Worm (Caenorhabditis elegans) whole organism, midembryonic: ENCODE results near the gene srh-241.

Experiments used
- T22C8.4 ChIP-seq: fragments of 200-800 bp; sonication (Bioruptor generic); IDR thresholded peaks from 2 replicates; pipeline ENCODE4 v1.3.6; 2022; ENCODE audit warnings: missing genetic modification characterization, missing compliant biosample characterization
- cog-1 ChIP-seq: sonication (generic microtip); optimal IDR thresholded peaks from 2 replicates; lab custom pipeline; 2016; ENCODE audit warnings: missing genetic modification characterization, missing compliant biosample characterization
- flt-1 ChIP-seq: fragments of 200-800 bp; sonication (Bioruptor generic); IDR thresholded peaks from 2 replicates; pipeline ENCODE4 v1.3.6; 2022; ENCODE audit warnings: missing genetic modification characterization, missing compliant biosample characterization
- klf-2 ChIP-seq: fragments of 200-800 bp; sonication (Bioruptor generic); conservative IDR thresholded peaks from 2 replicates; pipeline ENCODE4 v1.3.6; 2022; ENCODE audit warnings: missing genetic modification reagents, missing genetic modification characterization, missing compliant biosample characterization
- med-1 ChIP-seq: sonication (generic microtip); optimal IDR thresholded peaks from 2 replicates; lab custom pipeline; 2017; ENCODE audit warnings: missing genetic modification characterization, mild to moderate bottlenecking, missing compliant biosample characterization, antibody characterized with exemption, missing genetic modification reagents; ENCODE audit not compliant: insufficient read depth
- ref-1 ChIP-seq: fragments of 200-800 bp; sonication (Bioruptor generic); conservative IDR thresholded peaks from 2 replicates; pipeline ENCODE4 v1.3.6; 2022; ENCODE audit warnings: missing genetic modification reagents, missing genetic modification characterization, missing compliant biosample characterization
- tab-1 ChIP-seq: fragments of 200-800 bp; sonication (Bioruptor generic); IDR thresholded peaks from 2 replicates; pipeline ENCODE4 v1.3.6; 2022; ENCODE audit warnings: missing genetic modification characterization, missing compliant biosample characterization
- ztf-23 ChIP-seq: fragments of 200-800 bp; sonication (Bioruptor generic); IDR thresholded peaks from 2 replicates; pipeline ENCODE4 v1.3.6; 2022; ENCODE audit warnings: missing genetic modification reagents, missing genetic modification characterization, missing compliant biosample characterization
- ztf-29 ChIP-seq: fragments of 200-800 bp; sonication (Bioruptor generic); IDR thresholded peaks from 2 replicates; pipeline ENCODE4 v1.3.6; 2022; ENCODE audit warnings: missing genetic modification reagents, missing genetic modification characterization, missing compliant biosample characterization

srh-241 gene

DNA sequence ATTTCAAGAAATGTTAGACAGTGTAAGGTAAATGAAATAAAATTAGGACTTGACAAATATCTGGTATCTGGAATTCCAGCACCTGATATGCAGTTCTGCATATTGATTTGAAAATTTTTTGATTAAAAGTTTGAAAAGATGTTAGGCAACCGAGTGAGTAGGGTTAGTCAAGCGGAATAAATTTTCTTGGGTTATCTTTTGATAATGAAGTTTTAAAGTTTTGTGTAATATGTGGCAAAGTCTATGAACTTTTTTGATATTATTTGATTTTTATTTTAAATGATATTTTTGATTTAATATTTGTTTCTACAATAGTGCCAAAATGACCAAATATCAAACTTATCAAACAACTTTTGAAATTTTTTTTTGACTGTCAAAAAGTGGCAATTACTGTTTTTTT lies at the start of gene srh-241:
Gene srh-241 (minus strand): TSS at position 101 of the 400 bp plus-strand sequence.
- TF ChIP-seq T22C8.4 (no peak), med-1 (GFP tag; lab: Kevin White, UChicago) (no peak), ztf-29 (no peak), flt-1 (GFP tag; lab: Robert Waterston, UW) (no peak), tab-1 (GFP tag; lab: Robert Waterston, UW) (no peak), klf-2 (GFP tag; lab: Robert Waterston, UW) (no peak), ztf-23 (GFP tag; lab: Robert Waterston, UW) (no peak), cog-1 (tag; lab: Kevin White, UChicago) (no peak), ref-1 (GFP tag; lab: Robert Waterston, UW) (no peak)

DNA sequence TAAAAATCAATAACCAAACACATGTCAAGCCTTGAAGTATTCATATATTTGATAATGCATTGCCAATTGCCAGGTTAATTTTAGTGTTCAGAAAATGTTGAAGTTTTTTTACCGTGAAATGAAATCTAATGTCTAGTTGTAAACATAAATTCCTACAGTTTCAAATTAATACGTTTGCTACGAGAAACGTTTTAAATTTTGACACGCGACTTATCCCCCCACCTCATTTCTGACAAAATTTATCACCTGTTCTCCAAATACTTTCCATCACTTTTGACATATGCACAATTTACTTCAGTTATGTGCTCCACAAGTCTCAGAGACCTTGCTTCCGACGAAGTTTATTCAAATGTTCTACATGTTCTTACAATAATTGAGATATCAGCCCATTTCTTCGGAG lies 44.5 kb upstream of the srh-241 start, which contains the start of gene srh-146:
Gene srh-146 (plus strand): TSS at position 301 of the 400 bp plus-strand sequence.
- TF ChIP-seq T22C8.4 (no peak), ztf-23 (GFP tag; lab: Robert Waterston, UW) (no peak), klf-2 (GFP tag; lab: Robert Waterston, UW) (no peak), cog-1 (tag; lab: Kevin White, UChicago) (no peak), tab-1 (GFP tag; lab: Robert Waterston, UW) (no peak), med-1 (GFP tag; lab: Kevin White, UChicago) (no peak), flt-1 (GFP tag; lab: Robert Waterston, UW) (no peak), ztf-29 (no peak), ref-1 (GFP tag; lab: Robert Waterston, UW) (no peak)

DNA sequence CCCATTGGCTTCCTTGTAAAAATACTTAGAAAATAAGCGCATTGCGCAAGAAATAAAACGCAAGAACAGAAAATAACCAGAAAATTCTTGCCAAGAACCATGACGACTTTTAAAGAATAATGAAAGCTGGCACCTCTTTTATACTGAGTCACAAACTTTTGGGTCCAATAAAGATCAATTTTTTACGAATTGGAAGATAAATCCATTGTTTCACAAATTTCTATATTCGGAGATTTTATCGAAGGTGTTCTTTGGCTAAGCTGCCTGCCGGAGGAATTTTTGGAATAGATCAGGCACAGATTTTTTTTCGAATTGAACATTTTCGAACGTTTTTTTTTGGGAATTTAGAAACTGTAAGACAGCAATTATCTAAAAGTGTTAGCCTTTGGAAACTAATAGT lies 43.5 kb upstream of the srh-241 start, which contains the start of gene C31B8.9:
Gene C31B8.9 (minus strand): TSS at position 101 of the 400 bp plus-strand sequence.
- TF ChIP-seq ztf-29 (no peak), klf-2 (GFP tag; lab: Robert Waterston, UW) (no peak), cog-1 (tag; lab: Kevin White, UChicago) (no peak), flt-1 (GFP tag; lab: Robert Waterston, UW) (no peak), med-1 (GFP tag; lab: Kevin White, UChicago) (no peak), ztf-23 (GFP tag; lab: Robert Waterston, UW) (no peak), ref-1 (GFP tag; lab: Robert Waterston, UW) (no peak), T22C8.4 (no peak), tab-1 (GFP tag; lab: Robert Waterston, UW) (no peak)

DNA sequence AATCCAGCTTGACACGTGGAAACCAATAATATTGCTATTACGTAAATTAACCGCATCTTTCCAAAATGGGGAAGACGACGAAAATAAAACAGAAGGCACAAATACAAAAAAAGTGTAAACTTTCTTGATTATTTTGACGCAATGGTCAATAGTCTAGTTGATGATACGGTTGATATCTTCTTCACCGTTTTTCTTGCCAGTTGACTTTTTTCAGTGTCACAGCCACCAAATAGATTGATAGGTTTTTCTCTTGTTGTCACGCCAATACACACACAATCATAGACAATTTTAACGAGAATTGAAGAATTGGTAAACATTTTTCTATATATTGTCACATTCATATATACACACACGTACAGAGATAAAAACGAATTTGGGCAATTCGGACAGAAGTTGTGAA lies 40.1 kb upstream of the srh-241 start, which contains the start of gene zmp-3:
Gene zmp-3 (minus strand): TSS at position 101 of the 400 bp plus-strand sequence.
- TF ChIP-seq klf-2 (GFP tag; lab: Robert Waterston, UW) (no peak), ztf-29 (no peak), ztf-23 (GFP tag; lab: Robert Waterston, UW) (no peak), flt-1 (GFP tag; lab: Robert Waterston, UW) (no peak), T22C8.4 (no peak), tab-1 (GFP tag; lab: Robert Waterston, UW) (no peak), med-1 (GFP tag; lab: Kevin White, UChicago) (no peak), ref-1 (GFP tag; lab: Robert Waterston, UW) (no peak), cog-1 (tag; lab: Kevin White, UChicago) (no peak)

DNA sequence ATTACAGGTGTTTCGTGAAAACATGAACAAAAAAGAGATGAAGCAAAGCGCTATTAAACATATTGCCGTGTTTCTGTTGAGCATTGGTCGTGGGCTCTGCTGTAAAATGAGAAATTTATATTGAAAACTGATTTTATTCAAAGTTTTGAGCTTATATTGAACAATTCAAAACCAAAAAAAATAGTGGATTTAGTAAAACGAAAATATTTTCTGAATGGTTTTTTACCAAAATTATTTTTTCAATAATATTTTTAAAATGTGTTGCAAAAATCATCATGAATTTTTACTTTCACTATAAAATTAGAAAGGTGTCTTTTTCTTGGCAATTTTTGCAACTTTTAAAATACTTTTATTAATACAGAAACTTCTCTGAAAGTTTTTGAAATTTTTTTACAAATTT lies 33.8 kb upstream of the srh-241 start, which contains the start of gene C31B8.7:
Gene C31B8.7 (minus strand): TSS at position 101 of the 400 bp plus-strand sequence.
- no peak for TF ChIP-seq T22C8.4
- no peak for TF ChIP-seq ztf-29
- no peak for TF ChIP-seq ztf-23 (GFP tag; lab: Robert Waterston, UW)
- TF ChIP-seq tab-1 (GFP tag; lab: Robert Waterston, UW): no peak
- TF ChIP-seq ref-1 (GFP tag; lab: Robert Waterston, UW): no peak
- TF ChIP-seq flt-1 (GFP tag; lab: Robert Waterston, UW): no peak
- TF ChIP-seq klf-2 (GFP tag; lab: Robert Waterston, UW): no peak
- no peak for TF ChIP-seq med-1 (GFP tag; lab: Kevin White, UChicago)
- no peak for TF ChIP-seq cog-1 (tag; lab: Kevin White, UChicago)

DNA sequence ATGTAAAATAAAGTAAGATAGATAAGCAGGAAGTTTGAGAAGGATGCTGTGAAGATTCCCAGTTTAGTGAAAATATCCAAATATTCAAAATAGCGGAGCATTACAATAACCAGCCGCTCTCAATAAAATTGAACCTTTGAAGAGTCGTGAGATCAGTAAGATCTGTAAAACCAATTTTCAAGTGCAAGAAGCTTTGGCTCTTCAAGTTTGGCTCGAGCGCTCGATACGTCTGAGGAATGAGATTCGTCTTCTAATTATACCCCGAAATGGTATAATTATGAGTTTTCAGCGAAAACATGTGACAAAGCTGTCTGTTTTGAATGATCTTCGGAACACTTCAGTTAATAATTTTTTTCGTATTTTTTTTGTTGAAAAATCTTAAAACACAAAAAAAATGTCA lies 30.5 kb upstream of the srh-241 start, which contains the start of gene str-46:
Gene str-46 (minus strand): TSS at position 101 of the 400 bp plus-strand sequence.
- TF ChIP-seq T22C8.4: no peak
- no peak for TF ChIP-seq med-1 (GFP tag; lab: Kevin White, UChicago)
- no peak for TF ChIP-seq ztf-29
- TF ChIP-seq flt-1 (GFP tag; lab: Robert Waterston, UW): no peak
- TF ChIP-seq ztf-23 (GFP tag; lab: Robert Waterston, UW): no peak
- TF ChIP-seq klf-2 (GFP tag; lab: Robert Waterston, UW): no peak
- no peak for TF ChIP-seq tab-1 (GFP tag; lab: Robert Waterston, UW)
- no peak for TF ChIP-seq ref-1 (GFP tag; lab: Robert Waterston, UW)
- TF ChIP-seq cog-1 (tag; lab: Kevin White, UChicago): no peak

DNA sequence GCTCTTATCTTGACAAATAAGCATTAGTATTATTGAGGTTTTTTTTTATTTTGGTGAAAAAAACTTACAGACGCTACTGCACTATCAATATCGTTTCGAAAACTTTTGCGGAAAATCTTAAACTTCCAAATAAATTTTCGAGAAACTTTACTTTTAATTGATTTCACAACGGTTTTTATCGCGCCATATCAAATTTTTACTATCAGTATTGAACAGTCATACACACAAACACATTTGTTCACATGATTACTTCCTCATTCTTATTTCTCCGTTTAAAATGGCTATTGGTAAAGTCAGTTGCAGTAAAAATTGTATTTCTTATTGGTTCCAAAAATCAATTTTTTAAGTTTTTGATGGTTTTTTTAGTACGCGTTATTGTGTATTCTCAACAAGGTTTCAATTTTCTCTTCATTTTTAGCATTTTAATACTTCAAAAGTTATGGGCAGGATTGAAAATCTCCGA lies 26.8 kb upstream of the srh-241 start, which contains the start of gene pals-32:
Gene pals-32 (plus strand): TSS at position 413 of the 463 bp plus-strand sequence.
- no peak for TF ChIP-seq ztf-29
- no peak for TF ChIP-seq ztf-23 (GFP tag; lab: Robert Waterston, UW)
- no peak for TF ChIP-seq med-1 (GFP tag; lab: Kevin White, UChicago)
- no peak for TF ChIP-seq klf-2 (GFP tag; lab: Robert Waterston, UW)
- no peak for TF ChIP-seq tab-1 (GFP tag; lab: Robert Waterston, UW)
- TF ChIP-seq T22C8.4: no peak
- no peak for TF ChIP-seq ref-1 (GFP tag; lab: Robert Waterston, UW)
- TF ChIP-seq cog-1 (tag; lab: Kevin White, UChicago): no peak
- no peak for TF ChIP-seq flt-1 (GFP tag; lab: Robert Waterston, UW)

ce11 chrV:2892976-2893375 lies 23.6 kb upstream of the srh-241 start, which contains the start of gene srh-127:
Gene srh-127 (plus strand): TSS chrV:2893276.
- no peak for TF ChIP-seq flt-1 (GFP tag; lab: Robert Waterston, UW)
- no peak for TF ChIP-seq ref-1 (GFP tag; lab: Robert Waterston, UW)
- no peak for TF ChIP-seq ztf-23 (GFP tag; lab: Robert Waterston, UW)
- no peak for TF ChIP-seq T22C8.4

- TF ChIP-seq tab-1 (GFP tag; lab: Robert Waterston, UW) (no peak), T22C8.4 (no peak), flt-1 (GFP tag; lab: Robert Waterston, UW) (no peak), ref-1 (GFP tag; lab: Robert Waterston, UW) (no peak), ztf-29 (no peak), klf-2 (GFP tag; lab: Robert Waterston, UW) (no peak), med-1 (GFP tag; lab: Kevin White, UChicago) (no peak), ztf-23 (GFP tag; lab: Robert Waterston, UW) (no peak), cog-1 (tag; lab: Kevin White, UChicago) (no peak)
These were observed 22.5 kb upstream of the srh-241 start, which contains the start of gene F37B4.15 for ce11 chrV:2891927-2892326. Gene F37B4.15 (plus strand): TSS chrV:2892227.
